Fruit fly (Drosophila melanogaster) whole organism, embryonic: Measurements from ENCODE around the gene CG33927.
A peak's percentile ranks its signal among the peaks of the same experiment; 100 is the strongest.

ENCODE experiments used
- CG33557 ChIP-seq: fragments of 200-800 bp; sonication (Bioruptor generic); optimal IDR thresholded peaks from 2 replicates; lab custom pipeline; 2019; ENCODE audit warnings: missing biosample characterization, mild to moderate bottlenecking, missing genetic modification characterization, moderate library complexity
- CG8281 ChIP-seq: fragments of 200-800 bp; sonication (Bioruptor generic); optimal IDR thresholded peaks from 2 replicates; lab custom pipeline; 2018; ENCODE audit warnings: missing biosample characterization, mild to moderate bottlenecking, missing genetic modification characterization, moderate library complexity
- TFAM ChIP-seq: fragments of 200-800 bp; sonication (Bioruptor generic); optimal IDR thresholded peaks from 2 replicates; lab custom pipeline; 2017; ENCODE audit warnings: missing biosample characterization, missing genetic modification characterization, inconsistent platforms
- eyg ChIP-seq: fragments of 200-800 bp; sonication (Bioruptor generic); optimal IDR thresholded peaks from 3 replicates; lab custom pipeline; 2016; ENCODE audit warnings: missing biosample characterization, missing genetic modification characterization
- h ChIP-seq: fragments of >200 bp; optimal IDR thresholded peaks from 2 replicates; lab custom pipeline; 2017
- insv ChIP-seq, 2 experiments: fragments of 200-800 bp; sonication (Bioruptor generic); optimal IDR thresholded peaks; 3 replicates each; lab custom pipeline; 2016 to 2018; ENCODE audit warnings: missing biosample characterization in 2 of 2, missing genetic modification characterization in 2 of 2
- kay ChIP-seq: fragments of 200-800 bp; sonication (Bioruptor generic); optimal IDR thresholded peaks from 2 replicates; lab custom pipeline; 2016; ENCODE audit warnings: missing biosample characterization, missing genetic modification characterization
- seq ChIP-seq: fragments of 200-800 bp; sonication (Bioruptor generic); IDR thresholded peaks from 2 replicates; pipeline ENCODE4 v1.3.6; 2022; ENCODE audit warnings: missing biosample characterization, missing genetic modification characterization

dm6 chr3R:4641616-4642102 is 48.7 kb downstream of the CG33927 start, which contains the start of the genes CG9775, MED31 and slx1:
- TF ChIP-seq eyg (GFP tag; lab: Kevin White, UChicago) (no peak), CG33557 (GFP tag; lab: Kevin White, UChicago) (peak; percentile 52), TFAM (GFP tag; lab: Kevin White, UChicago) (no peak), h (lab: Kevin White, UChicago) (no peak), seq (GFP tag; lab: Robert Waterston, UW) (peak; percentile 72; the same call in 1 of the 2 replicates), insv (GFP tag; optimal IDR thresholded peaks at IDR 0.05; lab: Kevin White, UChicago) (peak in 1 of 2 experiments; percentile 14), kay (GFP tag; lab: Kevin White, UChicago) (peak; percentile 14), CG8281 (tag; lab: Kevin White, UChicago) (no peak)
